Worm (Caenorhabditis elegans) whole organism, L2 larva: ENCODE results near the gene C15F1.8.

Experiments used
- C34F6.9 ChIP-seq: fragments of 150-350 bp; optimal IDR thresholded peaks from 2 replicates; lab custom pipeline; 2014; ENCODE audit warnings: missing biosample characterization, missing genetic modification characterization
- F13H6.1 ChIP-seq: sonication (generic microtip); optimal IDR thresholded peaks from 2 replicates; lab custom pipeline; 2016; ENCODE audit warnings: missing genetic modification characterization, missing compliant biosample characterization
- R02D3.7 ChIP-seq: fragments of 150-350 bp; optimal IDR thresholded peaks from 2 replicates; lab custom pipeline; 2014; ENCODE audit warnings: missing biosample characterization, missing genetic modification characterization
- Y55F3AM.14 ChIP-seq: fragments of 200-800 bp; sonication (Bioruptor generic); optimal IDR thresholded peaks from 2 replicates; lab custom pipeline; 2018; ENCODE audit warnings: mild to moderate bottlenecking, missing genetic modification characterization, missing compliant biosample characterization
- ZK546.5 ChIP-seq: sonication (generic microtip); optimal IDR thresholded peaks from 2 replicates; lab custom pipeline; 2017; ENCODE audit warnings: missing biosample characterization, missing genetic modification characterization
- alr-1 ChIP-seq: fragments of 150-350 bp; optimal IDR thresholded peaks from 2 replicates; lab custom pipeline; 2014; ENCODE audit warnings: missing biosample characterization, missing genetic modification characterization
- aly-2 ChIP-seq: fragments of 150-350 bp; optimal IDR thresholded peaks from 2 replicates; lab custom pipeline; 2014; ENCODE audit warnings: missing biosample characterization, missing genetic modification characterization
- ceh-82 ChIP-seq: fragments of 150-350 bp; optimal IDR thresholded peaks from 2 replicates; lab custom pipeline; 2014; ENCODE audit warnings: missing biosample characterization, missing genetic modification characterization
- dmd-4 ChIP-seq: sonication (generic microtip); optimal IDR thresholded peaks from 2 replicates; lab custom pipeline; 2017; ENCODE audit warnings: missing biosample characterization, missing genetic modification characterization
- egl-27 ChIP-seq: sonication (generic microtip); optimal IDR thresholded peaks from 3 replicates; lab custom pipeline; 2017; ENCODE audit warnings: missing biosample characterization, missing genetic modification reagents, missing genetic modification characterization
- elt-3 ChIP-seq: sonication (generic microtip); optimal IDR thresholded peaks from 2 replicates; lab custom pipeline; 2017; ENCODE audit warnings: missing biosample characterization, missing genetic modification characterization
- fos-1 ChIP-seq: fragments of 150-350 bp; optimal IDR thresholded peaks from 2 replicates; lab custom pipeline; 2014; ENCODE audit warnings: missing biosample characterization, missing genetic modification characterization
- gmeb-1 ChIP-seq: fragments of 150-350 bp; optimal IDR thresholded peaks from 2 replicates; lab custom pipeline; 2014; ENCODE audit warnings: missing biosample characterization, missing genetic modification characterization
- lin-11 ChIP-seq: fragments of 150-350 bp; sonication (generic microtip); optimal IDR thresholded peaks from 2 replicates; lab custom pipeline; 2014; ENCODE audit warnings: missing biosample characterization, missing genetic modification characterization, inconsistent platforms, mixed read lengths
- lin-13 ChIP-seq: fragments of 150-350 bp; optimal IDR thresholded peaks from 2 replicates; lab custom pipeline; 2014; ENCODE audit warnings: missing biosample characterization, missing genetic modification reagents, missing genetic modification characterization
- lsy-2 ChIP-seq, 2 experiments: fragments of 150-350 bp in 1 of 2; sonication (generic microtip) in 1 of 2; optimal IDR thresholded peaks; 2 replicates each; lab custom pipeline; 2014 to 2017; ENCODE audit warnings: missing biosample characterization in 2 of 2, missing genetic modification characterization in 2 of 2
- mab-5 ChIP-seq: fragments of 150-350 bp; optimal IDR thresholded peaks from 2 replicates; lab custom pipeline; 2014; ENCODE audit warnings: missing biosample characterization, missing genetic modification characterization
- mbf-1 ChIP-seq: sonication (generic microtip); optimal IDR thresholded peaks from 2 replicates; lab custom pipeline; 2017; ENCODE audit warnings: missing biosample characterization, missing genetic modification characterization
- mdl-1 ChIP-seq, 2 experiments: fragments of 150-350 bp in 1 of 2; sonication (generic microtip) in 1 of 2; optimal IDR thresholded peaks; 2 replicates each; lab custom pipeline; 2017; ENCODE audit warnings: missing biosample characterization in 2 of 2, missing genetic modification characterization in 2 of 2
- nhr-10 ChIP-seq: sonication (generic microtip); optimal IDR thresholded peaks from 2 replicates; lab custom pipeline; 2017; ENCODE audit warnings: missing biosample characterization, missing genetic modification characterization
- nhr-11 ChIP-seq: fragments of 150-350 bp; optimal IDR thresholded peaks from 2 replicates; lab custom pipeline; 2014; ENCODE audit warnings: missing biosample characterization, missing genetic modification characterization
- nhr-12 ChIP-seq: fragments of 150-350 bp; optimal IDR thresholded peaks from 2 replicates; lab custom pipeline; 2014; ENCODE audit warnings: missing biosample characterization, missing genetic modification characterization
- nhr-129 ChIP-seq: fragments of 150-350 bp; optimal IDR thresholded peaks from 2 replicates; lab custom pipeline; 2014; ENCODE audit warnings: missing biosample characterization, missing genetic modification characterization
- nhr-21 ChIP-seq: fragments of 150-350 bp; optimal IDR thresholded peaks from 2 replicates; lab custom pipeline; 2014; ENCODE audit warnings: missing biosample characterization, missing genetic modification characterization
- nhr-23 ChIP-seq: fragments of 150-350 bp; optimal IDR thresholded peaks from 2 replicates; lab custom pipeline; 2014; ENCODE audit warnings: missing biosample characterization, missing genetic modification reagents, missing genetic modification characterization
- nhr-237 ChIP-seq: fragments of 150-350 bp; optimal IDR thresholded peaks from 2 replicates; lab custom pipeline; 2014; ENCODE audit warnings: missing biosample characterization, missing genetic modification characterization
- nhr-6 ChIP-seq: fragments of 150-350 bp; optimal IDR thresholded peaks from 2 replicates; lab custom pipeline; 2014; ENCODE audit warnings: missing biosample characterization, missing genetic modification characterization
- peb-1 ChIP-seq: fragments of 150-350 bp; optimal IDR thresholded peaks from 2 replicates; lab custom pipeline; 2014; ENCODE audit warnings: missing biosample characterization, missing genetic modification characterization
- sem-4 ChIP-seq: fragments of 150-350 bp; optimal IDR thresholded peaks from 2 replicates; lab custom pipeline; 2014; ENCODE audit warnings: missing biosample characterization, missing genetic modification reagents, missing genetic modification characterization
- skn-1 ChIP-seq: sonication (generic microtip); optimal IDR thresholded peaks from 2 replicates; lab custom pipeline; 2017; ENCODE audit warnings: missing biosample characterization, missing genetic modification characterization
- sma-9 ChIP-seq, 2 experiments: fragments of 150-350 bp in 1 of 2; sonication (generic microtip) in 1 of 2; optimal IDR thresholded peaks; 2 replicates each; lab custom pipeline; 2014 to 2016; ENCODE audit warnings: missing genetic modification characterization in 2 of 2, mild to moderate bottlenecking in 1 of 2, missing biosample characterization in 1 of 2, missing compliant biosample characterization in 1 of 2, missing genetic modification reagents in 1 of 2, moderate library complexity in 1 of 2
- snpc-4 ChIP-seq: fragments of 150-350 bp; optimal IDR thresholded peaks from 2 replicates; lab custom pipeline; 2014; ENCODE audit warnings: missing biosample characterization, missing genetic modification characterization
- unc-55 ChIP-seq: fragments of 150-350 bp; sonication (generic microtip); optimal IDR thresholded peaks from 3 replicates; lab custom pipeline; 2014; ENCODE audit warnings: missing biosample characterization, missing genetic modification reagents, missing genetic modification characterization
- unc-62 ChIP-seq: fragments of 150-350 bp; optimal IDR thresholded peaks from 2 replicates; lab custom pipeline; 2014; ENCODE audit warnings: missing biosample characterization, missing genetic modification reagents, missing genetic modification characterization
- zag-1 ChIP-seq: fragments of 150-350 bp; optimal IDR thresholded peaks from 2 replicates; lab custom pipeline; 2014; ENCODE audit warnings: missing biosample characterization, missing genetic modification characterization
- ztf-1 ChIP-seq: fragments of 200-800 bp; sonication (Bioruptor generic); conservative IDR thresholded peaks from 2 replicates; pipeline ENCODE4 v1.3.6; 2022; ENCODE audit warnings: missing genetic modification characterization, missing compliant biosample characterization
- ztf-4 ChIP-seq: fragments of 150-350 bp; optimal IDR thresholded peaks from 2 replicates; lab custom pipeline; 2014; ENCODE audit warnings: missing biosample characterization, missing genetic modification characterization

The C15F1.8 gene

ce11 chrII:6951250-6951806 lies 26.3 kb downstream of the C15F1.8 start, which contains the start of the genes malt-1 and ceh-38 (continued):
- TF ChIP-seq zag-1 (tag; lab: Kevin White, UChicago): peak; percentile 91
- no peak for TF ChIP-seq elt-3 (tag; lab: Kevin White, UChicago)
- peak; percentile 45 for TF ChIP-seq skn-1 (tag; lab: Kevin White, UChicago)
- TF ChIP-seq ztf-1 (GFP tag; lab: Robert Waterston, UW): no peak
- peak; percentile 94 for TF ChIP-seq nhr-6 (tag; lab: Kevin White, UChicago)
- TF ChIP-seq sma-9 (GFP tag; optimal IDR thresholded peaks at IDR 0.05; lab: Kevin White, UChicago): peak; percentile 94
- TF ChIP-seq sma-9 (tag; optimal IDR thresholded peaks at IDR 0.05; lab: Kevin White, UChicago): no peak
- peak; percentile 60 for TF ChIP-seq R02D3.7 (tag; lab: Kevin White, UChicago)
- TF ChIP-seq gmeb-1 (tag; lab: Kevin White, UChicago): peak; percentile 90
- TF ChIP-seq C34F6.9 (tag; lab: Kevin White, UChicago): peak; percentile 99
- TF ChIP-seq nhr-129: peak; percentile 99
- peak; percentile 40 for TF ChIP-seq nhr-11 (tag; lab: Kevin White, UChicago)
- no peak for TF ChIP-seq nhr-10 (tag; lab: Kevin White, UChicago)
- no peak for TF ChIP-seq nhr-12
- TF ChIP-seq unc-62: peak; percentile 87
- TF ChIP-seq snpc-4 (tag; lab: Kevin White, UChicago): peak; percentile 91
- peak; percentile 71 for TF ChIP-seq Y55F3AM.14 (GFP tag; lab: Kevin White, UChicago)
- TF ChIP-seq egl-27: peak; percentile 95
- TF ChIP-seq lin-11 (tag; lab: Kevin White, UChicago): peak; percentile 85
- peak; percentile 89 for TF ChIP-seq nhr-21
- peak; percentile 100 for TF ChIP-seq alr-1 (tag; lab: Kevin White, UChicago)
- peak; percentile 95 for TF ChIP-seq mab-5
- peak; percentile 85 to 98 for TF ChIP-seq lsy-2 (tag; optimal IDR thresholded peaks at IDR 0.05; lab: Kevin White, UChicago)

ce11 chrII:6943299-6944051 lies 34.2 kb downstream of the C15F1.8 start:
- TF ChIP-seq F13H6.1 (tag; lab: Kevin White, UChicago) (peak; percentile 64), fos-1 (tag; lab: Kevin White, UChicago) (peak; percentile 30), ceh-82 (tag; lab: Kevin White, UChicago) (no peak), sem-4 (tag; lab: Kevin White, UChicago) (no peak), R02D3.7 (tag; lab: Kevin White, UChicago) (no peak), aly-2 (tag; lab: Kevin White, UChicago) (no peak), snpc-4 (tag; lab: Kevin White, UChicago) (no peak), nhr-21 (no peak), mbf-1 (tag; lab: Kevin White, UChicago) (no peak), nhr-237 (tag; lab: Kevin White, UChicago) (no peak), C34F6.9 (tag; lab: Kevin White, UChicago) (peak; percentile 49), ZK546.5 (tag; lab: Kevin White, UChicago) (no peak), lin-13 (GFP tag; lab: Kevin White, UChicago) (no peak), nhr-10 (tag; lab: Kevin White, UChicago) (no peak), lsy-2 (tag; optimal IDR thresholded peaks at IDR 0.05; lab: Kevin White, UChicago) (peak in 1 of 2 experiments; percentile 25), sma-9 (GFP tag; optimal IDR thresholded peaks at IDR 0.05; lab: Kevin White, UChicago) (no peak), sma-9 (tag; optimal IDR thresholded peaks at IDR 0.05; lab: Kevin White, UChicago) (no peak), unc-62 (no peak), unc-55 (GFP tag; lab: Kevin White, UChicago) (peak; percentile 35), dmd-4 (tag; lab: Kevin White, UChicago) (no peak), ztf-4 (tag; lab: Kevin White, UChicago) (no peak), peb-1 (tag; lab: Kevin White, UChicago) (no peak), nhr-23 (tag; lab: Kevin White, UChicago) (no peak), mdl-1 (tag; optimal IDR thresholded peaks at IDR 0.05; lab: Kevin White, UChicago) (no peak)

- TF ChIP-seq peb-1 (tag; lab: Kevin White, UChicago) (no peak), zag-1 (tag; lab: Kevin White, UChicago) (peak; percentile 10)
Observed at ce11 chrII:6941520-6941919, 36.1 kb downstream of the C15F1.8 start.
